Worm (Caenorhabditis elegans): ENCODE results near the gene VF13D12L.3.

Gene VF13D12L.3

DNA sequence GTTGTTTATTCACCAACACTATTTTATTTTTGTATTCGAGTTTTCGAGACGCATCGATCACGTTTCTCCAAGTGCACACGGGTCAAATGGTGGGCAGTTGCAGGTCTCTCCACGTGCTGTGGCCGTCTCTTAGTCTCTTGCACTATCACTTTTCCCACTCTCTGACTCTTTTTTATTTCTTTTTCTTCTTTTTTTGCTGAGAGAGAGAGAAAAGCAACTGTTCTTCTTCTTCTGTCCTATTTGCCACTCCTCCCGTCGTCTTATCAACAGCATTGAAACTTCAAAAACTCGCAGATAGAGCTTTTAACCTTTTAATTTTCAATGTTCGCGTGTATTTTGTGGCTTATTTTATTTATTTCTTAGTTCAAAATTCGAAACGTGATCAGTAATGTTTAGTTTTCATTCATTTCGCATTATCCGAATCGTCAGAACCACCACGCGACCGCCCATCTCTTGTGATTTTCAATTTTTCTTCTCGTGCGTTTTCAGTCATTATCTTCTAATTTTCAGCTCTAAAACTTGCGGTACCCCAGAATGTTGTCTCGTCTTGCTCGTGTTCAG is 22.8 kb downstream of the VF13D12L.3 start, which contains the start of gene alh-8 (continued):
- TF ChIP-seq aptf-3 (GFP tag; IDR thresholded peaks at IDR 0.05) = no peak
- TF ChIP-seq lsl-1 (GFP tag; optimal IDR thresholded peaks at IDR 0.05) = no peak

DNA sequence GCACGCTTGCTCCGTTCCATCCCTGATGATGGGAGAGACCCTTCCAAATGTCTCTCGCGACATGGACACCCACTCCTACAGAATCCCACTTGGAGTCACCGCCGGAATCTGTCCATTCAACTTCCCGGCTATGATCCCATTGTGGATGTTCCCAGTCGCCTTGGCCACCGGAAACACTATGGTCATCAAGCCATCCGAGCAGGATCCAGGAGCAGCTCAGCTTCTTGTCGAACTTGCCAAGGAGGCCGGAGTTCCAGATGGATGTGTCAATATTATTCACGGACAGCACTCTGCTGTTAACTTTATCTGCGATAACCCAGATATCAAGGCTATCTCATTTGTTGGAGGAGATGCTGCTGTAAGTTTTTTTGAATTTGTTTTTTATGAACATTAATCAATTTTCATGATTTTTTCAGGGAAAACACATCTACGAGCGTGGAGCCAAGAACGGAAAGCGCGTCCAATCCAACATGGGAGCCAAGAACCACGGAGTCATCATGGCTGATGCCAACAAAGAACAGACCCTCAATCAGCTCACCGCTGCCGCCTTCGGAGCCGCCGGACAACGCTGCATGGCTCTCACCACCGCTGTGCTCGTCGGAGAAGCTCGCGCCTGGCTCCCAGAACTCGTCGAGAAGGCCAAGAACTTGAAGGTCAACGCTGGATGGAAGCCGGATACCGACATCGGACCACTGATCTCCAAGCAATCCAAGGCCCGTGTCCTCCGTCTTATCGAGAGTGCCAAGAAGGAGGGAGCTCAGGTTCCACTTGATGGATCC is 24.1 kb downstream of the VF13D12L.3 start:
- TF ChIP-seq dpff-1 (tag; optimal IDR thresholded peaks at IDR 0.05) (no peak), egrh-3 (GFP tag; IDR thresholded peaks at IDR 0.05) (peak; percentile 84; the same call in 1 of the 2 replicates), ccch-3 (GFP tag; optimal IDR thresholded peaks at IDR 0.05) (no peak), dox-1 (GFP tag; IDR thresholded peaks at IDR 0.05) (no peak), T07F8.4 (tag; optimal IDR thresholded peaks at IDR 0.05) (no peak), F37B4.10 (GFP tag; IDR thresholded peaks at IDR 0.05) (peak; percentile 77; the same call in 1 of the 2 replicates), lin-26 (GFP tag; IDR thresholded peaks at IDR 0.05) (0 out of 2 replicates have a peak, but pooled peaks have one; percentile 25), cebp-2 (GFP tag; IDR thresholded peaks at IDR 0.05) (0 out of 2 replicates have a peak, but pooled peaks have one; percentile 14), lin-54 (GFP tag; optimal IDR thresholded peaks at IDR 0.05) (no peak), lin-40 (tag; optimal IDR thresholded peaks at IDR 0.05) (no peak)

DNA sequence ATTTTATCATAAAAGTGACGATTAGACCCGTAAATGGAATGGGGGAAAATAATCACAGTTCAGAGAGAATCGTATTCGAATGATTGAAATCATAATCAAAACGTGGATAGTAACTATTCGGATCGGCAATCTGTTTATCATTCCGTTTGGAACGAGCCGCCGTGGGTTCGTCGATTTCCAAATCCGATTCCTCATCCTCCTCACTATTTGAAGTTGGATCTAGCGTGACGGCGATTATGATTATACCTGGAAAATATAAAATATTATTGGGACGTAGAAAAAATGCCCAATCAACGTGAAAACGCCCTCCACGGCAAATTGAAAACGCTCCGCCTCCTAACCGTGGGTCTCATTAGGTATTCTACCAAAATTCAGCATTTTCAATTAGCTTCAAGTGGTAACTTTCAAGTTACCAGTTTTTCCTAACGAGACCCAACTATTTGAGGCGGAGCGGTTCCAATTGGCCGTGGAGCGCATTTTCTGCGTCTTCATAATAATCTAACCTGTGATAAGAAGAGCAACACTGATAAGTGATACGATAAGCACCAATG is 25.4 kb downstream of the VF13D12L.3 start:
- no peak for TF ChIP-seq let-526 (GFP tag; IDR thresholded peaks at IDR 0.05)
- TF ChIP-seq cebp-2 (GFP tag; IDR thresholded peaks at IDR 0.05) = no peak
- peak; percentile 26 for TF ChIP-seq T26A5.8 (tag; optimal IDR thresholded peaks at IDR 0.05)
- TF ChIP-seq rpc-1 (optimal IDR thresholded peaks at IDR 0.05) = no peak
- no peak for TF ChIP-seq rpc-1 (tag; optimal IDR thresholded peaks at IDR 0.05)
- no peak for TF ChIP-seq lag-1 (GFP tag; IDR thresholded peaks at IDR 0.05)
- TF ChIP-seq madf-3 (GFP tag; IDR thresholded peaks at IDR 0.05) = 0 out of 2 replicates have a peak, but pooled peaks have one; percentile 15
- TF ChIP-seq zfh-2 (GFP tag; conservative IDR thresholded peaks at IDR 0.05) = 0 out of 2 replicates have a peak, but pooled peaks have one; percentile 23
- TF ChIP-seq egl-44 (GFP tag; IDR thresholded peaks at IDR 0.05) = no peak
- TF ChIP-seq Y79H2A.3 (GFP tag; conservative IDR thresholded peaks at IDR 0.05) = no peak
- TF ChIP-seq nhr-120 (GFP tag; IDR thresholded peaks at IDR 0.05) = no peak
- 0 out of 2 replicates have a peak, but pooled peaks have one; percentile 33 for TF ChIP-seq dox-1 (GFP tag; IDR thresholded peaks at IDR 0.05)
- no peak for TF ChIP-seq die-1 (tag; optimal IDR thresholded peaks at IDR 0.05)
- TF ChIP-seq dpl-1 (GFP tag; optimal IDR thresholded peaks at IDR 0.05) = no peak
- TF ChIP-seq nfyb-1 (GFP tag; IDR thresholded peaks at IDR 0.05) = peak; percentile 72
- no peak for TF ChIP-seq B0261.1 (tag; optimal IDR thresholded peaks at IDR 0.05)
- no peak for TF ChIP-seq ztf-6 (GFP tag; IDR thresholded peaks at IDR 0.05)
- no peak for TF ChIP-seq F37B4.10 (GFP tag; IDR thresholded peaks at IDR 0.05)
- TF ChIP-seq F57A8.1 (GFP tag; optimal IDR thresholded peaks at IDR 0.05) = no peak
- TF ChIP-seq repo-1 (tag; optimal IDR thresholded peaks at IDR 0.05) = peak; percentile 80
- TF ChIP-seq atf-7 (tag; optimal IDR thresholded peaks at IDR 0.05) = peak; percentile 20
- TF ChIP-seq nhr-27 (tag; optimal IDR thresholded peaks at IDR 0.05) = no peak
- no peak for TF ChIP-seq zim-3 (tag; optimal IDR thresholded peaks at IDR 0.05)
- peak; percentile 92; the same call in 1 of the 2 replicates for TF ChIP-seq Y53G8AR.9 (GFP tag; conservative IDR thresholded peaks at IDR 0.05)
- no peak for TF ChIP-seq attf-5 (GFP tag; optimal IDR thresholded peaks at IDR 0.05)
- no peak for TF ChIP-seq lsy-27 (tag; optimal IDR thresholded peaks at IDR 0.05; ENCODE audit: borderline replicate concordance, insufficient read depth)
- TF ChIP-seq chd-7 (tag; optimal IDR thresholded peaks at IDR 0.05) = peak; percentile 53
- peak; percentile 59 for TF ChIP-seq ZK185.1 (tag; optimal IDR thresholded peaks at IDR 0.05; ENCODE audit: poor library complexity, severe bottlenecking)
- TF ChIP-seq egrh-3 (GFP tag; IDR thresholded peaks at IDR 0.05) = no peak
- no peak for TF ChIP-seq F55B11.4 (tag; optimal IDR thresholded peaks at IDR 0.05; ENCODE audit: borderline replicate concordance, insufficient read depth)
- no peak for TF ChIP-seq F49E8.2 (tag; optimal IDR thresholded peaks at IDR 0.05; ENCODE audit: insufficient read depth)
- TF ChIP-seq F33H1.4 (GFP tag; IDR thresholded peaks at IDR 0.05) = no peak
- no peak for TF ChIP-seq snpc-1.3 (tag; optimal IDR thresholded peaks at IDR 0.05; ENCODE audit: insufficient read depth)
- no peak for TF ChIP-seq madf-8 (GFP tag; conservative IDR thresholded peaks at IDR 0.05)

All from whole organism, young adult.